Worm (Caenorhabditis elegans): ENCODE results near the gene ftt-2.
"Not testable (repeated sequence)": the region's sequence is repeated elsewhere in the genome, so short reads cannot be mapped to it uniquely, and the experiment has no call there.

Gene ftt-2

DNA sequence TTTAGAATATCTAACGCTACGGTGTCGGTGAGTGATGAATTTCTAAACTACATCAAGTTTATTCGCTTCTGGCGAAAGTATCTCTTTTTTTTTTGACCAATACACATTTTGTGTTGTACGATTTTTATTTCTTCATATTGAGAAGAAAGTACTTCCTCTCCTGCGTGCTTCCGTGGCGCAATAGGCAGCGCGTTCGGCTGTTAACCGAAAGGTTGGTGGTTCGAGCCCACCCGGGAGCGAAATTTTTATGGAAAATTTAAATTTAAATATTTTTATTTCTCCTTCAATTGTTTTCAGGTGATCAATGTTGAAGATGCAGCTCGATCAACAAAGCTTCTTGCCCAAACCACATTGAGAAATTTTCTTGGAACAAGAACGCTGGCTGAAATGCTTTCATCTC, 40.3 kb upstream of the ftt-2 start (continued):
- TF ChIP-seq mep-1 (tag; optimal IDR thresholded peaks at IDR 0.05) (peak; percentile 68), zfp-3 (GFP tag; conservative IDR thresholded peaks at IDR 0.05) (no peak), hif-1 (tag; optimal IDR thresholded peaks at IDR 0.05) (peak in 1 of 2 experiments; percentile 24), snpc-4 (tag; optimal IDR thresholded peaks at IDR 0.05) (no peak), aly-2 (tag; optimal IDR thresholded peaks at IDR 0.05) (no peak), ctbp-1 (GFP tag; IDR thresholded peaks at IDR 0.05) (peak; percentile 54; the same call in 1 of the 2 replicates), F26F4.8 (GFP tag; conservative IDR thresholded peaks at IDR 0.05) (peak; percentile 61; the same call in 1 of the 2 replicates), ztf-11 (tag; optimal IDR thresholded peaks at IDR 0.05) (no peak), mxl-3 (GFP tag; optimal IDR thresholded peaks at IDR 0.05) (no peak), Y105C5A.15 (GFP tag; IDR thresholded peaks at IDR 0.05) (peak; percentile 77; the same call in 1 of the 2 replicates), daf-16 (GFP tag; optimal IDR thresholded peaks at IDR 0.05) (peak; percentile 24 to 73), daf-16 (tag; optimal IDR thresholded peaks at IDR 0.05) (no peak), zip-11 (GFP tag; IDR thresholded peaks at IDR 0.05) (no peak), mes-2 (tag; optimal IDR thresholded peaks at IDR 0.05; ENCODE audit: poor library complexity, severe bottlenecking) (peak; percentile 72), nhr-6 (tag; optimal IDR thresholded peaks at IDR 0.05) (no peak), set-16 (GFP tag; IDR thresholded peaks at IDR 0.05) (no peak), mxl-2 (GFP tag; conservative IDR thresholded peaks at IDR 0.05) (no peak), ceh-62 (tag; optimal IDR thresholded peaks at IDR 0.05) (no peak)

DNA sequence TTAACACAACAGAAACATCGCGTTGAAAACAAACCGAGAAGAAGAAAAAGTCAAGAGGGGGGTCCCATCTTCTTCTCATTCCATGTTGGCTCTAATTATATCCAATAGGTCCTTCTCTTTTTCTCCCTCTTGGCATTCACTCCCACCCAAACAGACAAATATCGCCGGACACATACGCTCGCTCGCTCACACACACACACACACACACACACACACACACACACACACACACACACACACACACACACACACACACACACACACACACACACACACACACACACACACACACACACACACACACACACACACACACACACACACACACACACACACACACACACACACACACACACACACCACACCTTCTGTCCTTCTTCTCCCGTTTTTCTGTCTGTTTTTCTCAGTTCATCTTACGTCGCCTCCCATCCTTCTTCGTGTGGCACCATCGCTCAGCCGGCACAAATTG, 38.6 kb upstream of the ftt-2 start, which contains the start of gene sto-4:
TSS of gene sto-4 (plus strand) at position 360 of the 469 bp plus-strand sequence.
- peak; percentile 68 for TF ChIP-seq mxl-3 (GFP tag; optimal IDR thresholded peaks at IDR 0.05)
- TF ChIP-seq egl-43 (GFP tag; IDR thresholded peaks at IDR 0.05), result peak; percentile 41; the same call in 1 of the 2 replicates
- peak; percentile 52 for TF ChIP-seq sdz-12 (GFP tag; optimal IDR thresholded peaks at IDR 0.05)
- TF ChIP-seq ctbp-1 (GFP tag; IDR thresholded peaks at IDR 0.05), result peak; percentile 91
- TF ChIP-seq T26A8.4 (GFP tag; IDR thresholded peaks at IDR 0.05), result peak; percentile 49
- TF ChIP-seq hif-1 (tag; optimal IDR thresholded peaks at IDR 0.05), result peak in 1 of 2 experiments; percentile 80
- peak; percentile 66 for TF ChIP-seq gei-8 (GFP tag; optimal IDR thresholded peaks at IDR 0.05)
- peak in 1 of 2 experiments; percentile 28 for TF ChIP-seq lsy-2 (tag; optimal IDR thresholded peaks at IDR 0.05)
- TF ChIP-seq fkh-10 (GFP tag; optimal IDR thresholded peaks at IDR 0.05), result peak; percentile 22
- TF ChIP-seq nhr-237 (tag; optimal IDR thresholded peaks at IDR 0.05), result peak; percentile 9
- TF ChIP-seq rbr-2 (tag; optimal IDR thresholded peaks at IDR 0.05), result peak; percentile 90
- peak; percentile 67 for TF ChIP-seq ceh-20 (GFP tag; IDR thresholded peaks at IDR 0.05)
- peak; percentile 22 for TF ChIP-seq lin-13 (GFP tag; optimal IDR thresholded peaks at IDR 0.05)
- peak; percentile 80 for TF ChIP-seq aha-1 (tag)
- peak; percentile 76 for TF ChIP-seq F37D6.2 (tag; optimal IDR thresholded peaks at IDR 0.05)
- peak; percentile 76 for TF ChIP-seq spr-3 (GFP tag; optimal IDR thresholded peaks at IDR 0.05)
- TF ChIP-seq nhr-25 (tag; optimal IDR thresholded peaks at IDR 0.05; ENCODE audit: borderline replicate concordance, insufficient read depth), result peak; percentile 89
- TF ChIP-seq T20F7.1 (GFP tag; optimal IDR thresholded peaks at IDR 0.05), result peak; percentile 64
- TF ChIP-seq hmg-1.1 (GFP tag; IDR thresholded peaks at IDR 0.05), result peak; percentile 67
- TF ChIP-seq Y5F2A.4 (GFP tag; optimal IDR thresholded peaks at IDR 0.05), result peak; percentile 57
- TF ChIP-seq nhr-48 (tag; optimal IDR thresholded peaks at IDR 0.05), result peak; percentile 17
- TF ChIP-seq zfp-2 (tag; optimal IDR thresholded peaks at IDR 0.05), result peak; percentile 39
- peak; percentile 58 for TF ChIP-seq nhr-6 (tag; optimal IDR thresholded peaks at IDR 0.05)
- TF ChIP-seq nhr-28 (tag; optimal IDR thresholded peaks at IDR 0.05), result peak; percentile 7
- peak; percentile 77 for TF ChIP-seq mep-1 (tag; optimal IDR thresholded peaks at IDR 0.05)
- peak; percentile 67 for TF ChIP-seq hlh-30 (tag; optimal IDR thresholded peaks at IDR 0.05; ENCODE audit: insufficient read depth)
- peak in 1 of 2 experiments; percentile 15 for TF ChIP-seq unc-62 (GFP tag; optimal IDR thresholded peaks at IDR 0.05 in 1 of 2)
- not testable (repeated sequence) for TF ChIP-seq unc-62, daf-16 (tag; optimal IDR thresholded peaks at IDR 0.05)
- peak; percentile 84 for TF ChIP-seq hlh-11 (tag; optimal IDR thresholded peaks at IDR 0.05)
- TF ChIP-seq nhr-102 (tag; optimal IDR thresholded peaks at IDR 0.05), result peak; percentile 63
- TF ChIP-seq daf-16 (GFP tag; optimal IDR thresholded peaks at IDR 0.05), result peak in 1 of 2 experiments; percentile 77
- TF ChIP-seq F10B5.3 (tag; optimal IDR thresholded peaks at IDR 0.05), result peak; percentile 51
- TF ChIP-seq dve-1 (tag; optimal IDR thresholded peaks at IDR 0.05; ENCODE audit: insufficient read depth), result peak; percentile 83

Measured in whole organism, L4 larva.